Worm (Caenorhabditis elegans): ENCODE data around the gene acer-1.

acer-1 gene

ce11 chrII:6853059-6853466 lies 37.1 kb downstream of the acer-1 start (continued):
- TF ChIP-seq pqm-1 (tag; optimal IDR thresholded peaks at IDR 0.05) (no peak), zag-1 (tag; optimal IDR thresholded peaks at IDR 0.05) (no peak), rbr-2 (tag; optimal IDR thresholded peaks at IDR 0.05) (peak; percentile 80), lin-39 (tag; optimal IDR thresholded peaks at IDR 0.05) (no peak), ctbp-1 (GFP tag; IDR thresholded peaks at IDR 0.05) (peak; percentile 87), ceh-32 (tag; optimal IDR thresholded peaks at IDR 0.05; ENCODE audit: poor library complexity) (no peak), lin-1 (GFP tag; IDR thresholded peaks at IDR 0.05) (no peak; the same call in 1 of the 2 replicates), set-16 (GFP tag; IDR thresholded peaks at IDR 0.05) (peak; percentile 65), Y48G9A.11 (GFP tag; IDR thresholded peaks at IDR 0.05) (peak; percentile 67), daf-19 (GFP tag; conservative IDR thresholded peaks at IDR 0.05) (no peak), mxl-2 (GFP tag; conservative IDR thresholded peaks at IDR 0.05) (0 out of 2 replicates have a peak, but pooled peaks have one; percentile 4), ceh-82 (tag; optimal IDR thresholded peaks at IDR 0.05) (no peak), dmd-6 (GFP tag; IDR thresholded peaks at IDR 0.05) (peak; percentile 77), nhr-76 (tag; optimal IDR thresholded peaks at IDR 0.05) (no peak), nhr-28 (tag; optimal IDR thresholded peaks at IDR 0.05) (peak; percentile 68), mxl-3 (GFP tag; optimal IDR thresholded peaks at IDR 0.05) (peak; percentile 64), daf-8 (GFP tag; IDR thresholded peaks at IDR 0.05) (no peak), egl-27 (tag; optimal IDR thresholded peaks at IDR 0.05) (no peak), hmg-1.1 (GFP tag; IDR thresholded peaks at IDR 0.05) (peak; percentile 89), unc-130 (GFP tag; optimal IDR thresholded peaks at IDR 0.05) (peak; percentile 43), T26A8.4 (GFP tag; IDR thresholded peaks at IDR 0.05) (peak; percentile 65), D1046.2 (GFP tag; IDR thresholded peaks at IDR 0.05) (peak; percentile 60; the same call in 1 of the 2 replicates), lin-15B (tag; optimal IDR thresholded peaks at IDR 0.05) (no peak), tra-1 (GFP tag; IDR thresholded peaks at IDR 0.05) (peak; percentile 62; the same call in 1 of the 2 replicates), skn-1 (tag; optimal IDR thresholded peaks at IDR 0.05) (no peak), daf-12 (tag; optimal IDR thresholded peaks at IDR 0.05) (no peak), egl-43 (GFP tag; IDR thresholded peaks at IDR 0.05) (peak; percentile 94), lin-38 (GFP tag; IDR thresholded peaks at IDR 0.05) (peak; percentile 68), dpl-1 (GFP tag; optimal IDR thresholded peaks at IDR 0.05) (peak; percentile 18), mdl-1 (tag; optimal IDR thresholded peaks at IDR 0.05) (peak in 1 of 2 experiments; percentile 28), sdz-12 (GFP tag; optimal IDR thresholded peaks at IDR 0.05) (peak; percentile 83), arid-1 (GFP tag; conservative IDR thresholded peaks at IDR 0.05) (peak; percentile 77), nhr-111 (GFP tag; optimal IDR thresholded peaks at IDR 0.05) (peak; percentile 52), fkh-10 (GFP tag; optimal IDR thresholded peaks at IDR 0.05) (peak; percentile 17), nhr-102 (tag; optimal IDR thresholded peaks at IDR 0.05) (peak; percentile 51), vab-7 (GFP tag; IDR thresholded peaks at IDR 0.05) (peak; percentile 81), ZK546.5 (tag; optimal IDR thresholded peaks at IDR 0.05) (no peak), nhr-41 (GFP tag; IDR thresholded peaks at IDR 0.05) (peak; percentile 43; the same call in 1 of the 2 replicates), lin-13 (GFP tag; optimal IDR thresholded peaks at IDR 0.05) (peak; percentile 6), nhr-42 (GFP tag; IDR thresholded peaks at IDR 0.05) (peak; percentile 75), madf-9 (GFP tag; conservative IDR thresholded peaks at IDR 0.05) (peak; percentile 70), mes-2 (tag; optimal IDR thresholded peaks at IDR 0.05; ENCODE audit: poor library complexity, severe bottlenecking) (peak; percentile 78), zip-11 (GFP tag; IDR thresholded peaks at IDR 0.05) (0 out of 2 replicates have a peak, but pooled peaks have one; percentile 36), saeg-2 (GFP tag; IDR thresholded peaks at IDR 0.05) (0 out of 2 replicates have a peak, but pooled peaks have one; percentile 28), lim-7 (GFP tag; IDR thresholded peaks at IDR 0.05) (peak; percentile 85), spr-1 (tag; optimal IDR thresholded peaks at IDR 0.05) (peak; percentile 62), hif-1 (tag; optimal IDR thresholded peaks at IDR 0.05) (peak; percentile 19 to 58), T20F7.1 (GFP tag; optimal IDR thresholded peaks at IDR 0.05) (no peak), ceh-44 (GFP tag; IDR thresholded peaks at IDR 0.05) (no peak), aly-2 (tag; optimal IDR thresholded peaks at IDR 0.05) (no peak), dmd-9 (GFP tag; IDR thresholded peaks at IDR 0.05) (0 out of 2 replicates have a peak, but pooled peaks have one; percentile 21)

Measured in whole organism, L4 larva.